Worm (Caenorhabditis elegans): Measurements from ENCODE around the gene F13D2.1.

DNA sequence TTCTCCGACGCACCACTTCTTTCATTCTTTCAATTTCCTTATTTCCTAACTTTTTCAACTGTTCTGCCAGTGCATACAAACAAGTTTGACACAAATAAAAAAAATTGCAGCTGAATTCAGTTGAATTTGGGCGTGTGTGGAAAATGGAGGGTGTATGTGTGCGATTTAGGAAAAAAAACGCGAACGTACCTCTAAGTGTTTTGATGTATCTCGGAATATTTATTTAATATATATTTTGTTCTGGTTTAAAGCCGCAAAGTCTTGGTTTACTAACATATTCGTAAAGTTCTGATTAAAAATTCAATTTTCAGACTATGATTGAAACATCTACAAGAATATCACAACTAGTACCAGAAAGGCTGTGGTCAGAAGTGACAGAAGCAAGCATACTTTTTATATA is 3.9 kb downstream of the F13D2.1 start, which contains the start of gene gnrr-7:
- no peak for TF ChIP-seq pqm-1 (tag; optimal IDR thresholded peaks at IDR 0.05)
- no peak for TF ChIP-seq fkh-6 (tag; optimal IDR thresholded peaks at IDR 0.05)
- no peak for TF ChIP-seq pha-4 (tag; optimal IDR thresholded peaks at IDR 0.05)
- no peak for TF ChIP-seq eyg-1 (tag; optimal IDR thresholded peaks at IDR 0.05)
- TF ChIP-seq tbx-2 (tag; optimal IDR thresholded peaks at IDR 0.05), result no peak
- no peak for TF ChIP-seq sox-4 (tag; optimal IDR thresholded peaks at IDR 0.05)
- no peak for TF ChIP-seq Y22D7AL.16 (tag; optimal IDR thresholded peaks at IDR 0.05)
- no peak for TF ChIP-seq lin-11 (tag; optimal IDR thresholded peaks at IDR 0.05)
- no peak for TF ChIP-seq F13H6.1 (tag; optimal IDR thresholded peaks at IDR 0.05)
- TF ChIP-seq rnt-1 (tag; optimal IDR thresholded peaks at IDR 0.05), result no peak
- TF ChIP-seq ceh-14 (tag; optimal IDR thresholded peaks at IDR 0.05), result no peak
- TF ChIP-seq dve-1 (tag; optimal IDR thresholded peaks at IDR 0.05), result no peak
- TF ChIP-seq fax-1 (tag; optimal IDR thresholded peaks at IDR 0.05), result no peak

Measured in whole organism, late embryonic.